Fruit fly (Drosophila melanogaster) S2 (cell line): Measurements from ENCODE around the gene CG11588.

Source experiments
- CG8478 ChIP-seq: fragments of >200 bp; optimal IDR thresholded peaks from 2 replicates; lab custom pipeline; 2018
- CTCF ChIP-seq, 2 experiments: fragments of >200 bp; optimal IDR thresholded peaks; 2 replicates each; lab custom pipeline; 2018

CG11588 gene

dm6 chr3L:11921213-11921612, at the start of gene CG11588:
CG11588 (plus strand) TSS chr3L:11921513.
- TF ChIP-seq CG8478: no peak
- TF ChIP-seq CTCF (optimal IDR thresholded peaks at IDR 0.05; lab: Kevin White, UChicago): no peak

dm6 chr3L:11874758-11875157, 46.6 kb upstream of the CG11588 start:
- TF ChIP-seq CG8478 (no peak), CTCF (optimal IDR thresholded peaks at IDR 0.05; lab: Kevin White, UChicago) (no peak)

dm6 chr3L:11876036-11876435, 45.3 kb upstream of the CG11588 start:
- TF ChIP-seq CG8478 (no peak), CTCF (optimal IDR thresholded peaks at IDR 0.05; lab: Kevin White, UChicago) (peak; percentile 84 to 86)

dm6 chr3L:11878815-11879214, 42.5 kb upstream of the CG11588 start, which contains the start of gene Sprn:
Sprn (plus strand) TSS chr3L:11879115.
- TF ChIP-seq CTCF (optimal IDR thresholded peaks at IDR 0.05; lab: Kevin White, UChicago) (no peak), CG8478 (no peak)

DNA sequence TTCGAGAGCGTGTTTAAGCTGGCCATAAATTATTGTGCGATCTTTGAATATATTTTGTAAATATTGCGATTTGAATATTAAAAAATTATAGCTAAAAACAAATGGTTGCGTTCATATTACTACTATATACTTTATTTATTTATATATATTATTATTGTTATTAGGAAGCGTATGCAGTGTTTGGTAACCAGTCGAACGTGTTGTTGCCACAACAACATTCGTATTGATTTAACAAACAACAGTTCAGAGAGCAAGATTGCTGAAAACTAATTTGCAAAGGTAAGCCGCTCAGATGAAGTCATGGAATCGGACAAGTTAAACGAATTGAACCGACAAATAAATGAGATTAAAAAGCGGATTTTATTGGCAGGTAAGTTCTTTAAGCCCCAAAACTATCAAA, 40.2 kb upstream of the CG11588 start, which contains the start of gene CCDC151:
CCDC151 (plus strand) TSS at position 301 of the 400 bp plus-strand sequence.
- TF ChIP-seq CG8478 (no peak), CTCF (optimal IDR thresholded peaks at IDR 0.05; lab: Kevin White, UChicago) (no peak)

dm6 chr3L:11888910-11889309, 32.4 kb upstream of the CG11588 start, which contains the start of gene CG5897:
CG5897 (minus strand) TSS chr3L:11889010.
- TF ChIP-seq CG8478: no peak
- no peak for TF ChIP-seq CTCF (optimal IDR thresholded peaks at IDR 0.05; lab: Kevin White, UChicago)

- TF ChIP-seq CTCF (optimal IDR thresholded peaks at IDR 0.05; lab: Kevin White, UChicago) (peak; percentile 79 to 84), CG8478 (no peak)
Observed at dm6 chr3L:11892766-11893165, 28.5 kb upstream of the CG11588 start.

dm6 chr3L:11896756-11897155, 24.6 kb upstream of the CG11588 start:
- TF ChIP-seq CTCF (optimal IDR thresholded peaks at IDR 0.05; lab: Kevin White, UChicago): no peak

- TF ChIP-seq CG8478: no peak
- TF ChIP-seq CTCF (optimal IDR thresholded peaks at IDR 0.05; lab: Kevin White, UChicago): peak; percentile 28 to 44
Observed at dm6 chr3L:11918217-11918616, 3.1 kb upstream of the CG11588 start.

DNA sequence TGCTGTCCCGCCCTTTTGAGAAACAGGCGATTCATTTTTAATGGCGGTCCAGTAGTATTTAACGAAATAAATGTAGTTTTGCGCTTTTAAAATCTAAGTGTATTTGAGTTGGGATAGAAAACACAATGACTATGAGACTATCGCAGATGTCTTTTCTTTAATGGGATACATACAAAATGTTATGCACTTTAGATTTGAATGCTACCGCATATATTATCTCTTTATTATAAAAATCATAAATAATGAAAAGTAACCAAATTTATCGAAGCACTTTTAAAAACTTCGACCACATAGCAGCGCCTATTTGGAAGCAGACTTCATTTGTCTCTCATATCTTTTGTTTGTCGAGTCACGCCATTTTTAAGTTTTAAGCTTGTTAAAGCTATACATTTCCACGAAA, 3.3 kb downstream of the CG11588 start, which contains the start of gene SdhAL:
SdhAL (minus strand) TSS at position 101 of the 400 bp plus-strand sequence.
- TF ChIP-seq CG8478 (no peak), CTCF (optimal IDR thresholded peaks at IDR 0.05; lab: Kevin White, UChicago) (no peak)

dm6 chr3L:11925382-11925781, 4.1 kb downstream of the CG11588 start:
- TF ChIP-seq CTCF (optimal IDR thresholded peaks at IDR 0.05; lab: Kevin White, UChicago) (no peak), CG8478 (no peak)

dm6 chr3L:11927287-11927743, 6.0 kb downstream of the CG11588 start, which contains the start of gene byn:
byn (plus strand) TSS chr3L:11927693.
- TF ChIP-seq CTCF (optimal IDR thresholded peaks at IDR 0.05; lab: Kevin White, UChicago) (no peak), CG8478 (no peak)

dm6 chr3L:11931619-11932018, 10.3 kb downstream of the CG11588 start:
- TF ChIP-seq CTCF (optimal IDR thresholded peaks at IDR 0.05; lab: Kevin White, UChicago): no peak
- TF ChIP-seq CG8478: no peak

DNA sequence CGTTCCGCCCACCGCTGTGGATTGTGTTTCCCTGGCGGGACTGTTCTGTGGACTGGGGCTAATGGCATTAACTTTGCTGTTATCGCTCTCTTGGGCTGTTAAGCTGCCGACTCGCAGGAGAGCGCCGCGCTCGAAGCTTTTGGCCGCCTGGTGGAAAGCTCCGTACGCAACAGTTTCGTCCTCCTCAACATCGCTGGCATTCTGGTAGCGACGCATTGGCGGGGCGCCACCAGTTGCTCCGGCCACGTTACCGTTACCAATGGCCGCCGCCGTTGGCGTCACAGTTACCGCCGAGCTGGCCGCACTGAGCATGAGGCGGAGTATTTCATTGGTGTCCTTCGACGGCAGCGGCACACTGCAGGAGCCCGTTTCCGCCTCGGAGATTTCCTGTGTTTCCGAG, 16.0 kb downstream of the CG11588 start:
- TF ChIP-seq CG8478: no peak
- no peak for TF ChIP-seq CTCF (optimal IDR thresholded peaks at IDR 0.05; lab: Kevin White, UChicago)

dm6 chr3L:11938716-11939115, 17.4 kb downstream of the CG11588 start, which contains the start of gene CG44837:
CG44837 (minus strand) TSS chr3L:11938872.
- TF ChIP-seq CG8478 (no peak), CTCF (optimal IDR thresholded peaks at IDR 0.05; lab: Kevin White, UChicago) (no peak)

DNA sequence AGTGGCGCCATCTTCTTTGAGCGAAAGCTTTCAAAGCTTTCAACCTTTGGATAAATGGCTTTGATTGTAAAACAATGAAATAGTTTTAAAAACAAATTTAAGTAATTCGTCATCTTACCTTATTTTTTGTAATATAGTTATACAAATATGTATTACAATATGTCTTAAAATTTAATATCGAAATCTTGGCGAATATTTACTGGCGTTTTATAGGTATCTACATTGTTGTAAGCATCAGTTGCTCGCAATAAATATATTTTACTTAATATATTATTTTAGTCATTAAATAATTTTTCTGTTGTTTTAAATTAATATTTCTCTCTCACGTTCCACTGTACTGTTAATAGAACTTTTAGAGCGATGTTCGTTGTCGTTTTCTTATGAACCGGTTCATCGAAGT, 20.3 kb downstream of the CG11588 start, which contains the start of gene Rpt4R:
Rpt4R (plus strand) TSS at position 301 of the 400 bp plus-strand sequence.
- no peak for TF ChIP-seq CG8478
- TF ChIP-seq CTCF (optimal IDR thresholded peaks at IDR 0.05; lab: Kevin White, UChicago): no peak

DNA sequence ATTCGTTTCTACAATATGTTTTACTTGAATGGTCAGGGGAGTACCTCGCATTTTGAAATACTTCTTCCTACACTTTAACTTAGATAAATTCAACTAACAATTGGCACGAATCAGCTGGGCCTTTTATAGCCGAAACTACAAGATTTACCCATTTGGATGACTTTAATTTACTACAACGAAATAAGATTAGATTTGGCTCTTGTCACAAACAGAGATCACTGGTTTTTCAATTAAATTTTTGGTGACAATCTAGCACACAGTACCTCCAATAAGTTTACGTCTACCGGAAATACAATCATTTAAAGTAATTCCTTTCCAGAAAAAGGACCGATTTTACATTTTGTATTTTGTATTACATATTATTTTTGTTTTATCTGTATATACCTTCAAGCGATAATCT, 23.4 kb downstream of the CG11588 start, which contains the start of gene CG5883:
CG5883 (minus strand) TSS at position 101 of the 400 bp plus-strand sequence.
- TF ChIP-seq CTCF (optimal IDR thresholded peaks at IDR 0.05; lab: Kevin White, UChicago) (no peak), CG8478 (no peak)
